Worm (Caenorhabditis elegans): ENCODE results near the gene Y46G5A.39.

Y46G5A.39 gene

DNA sequence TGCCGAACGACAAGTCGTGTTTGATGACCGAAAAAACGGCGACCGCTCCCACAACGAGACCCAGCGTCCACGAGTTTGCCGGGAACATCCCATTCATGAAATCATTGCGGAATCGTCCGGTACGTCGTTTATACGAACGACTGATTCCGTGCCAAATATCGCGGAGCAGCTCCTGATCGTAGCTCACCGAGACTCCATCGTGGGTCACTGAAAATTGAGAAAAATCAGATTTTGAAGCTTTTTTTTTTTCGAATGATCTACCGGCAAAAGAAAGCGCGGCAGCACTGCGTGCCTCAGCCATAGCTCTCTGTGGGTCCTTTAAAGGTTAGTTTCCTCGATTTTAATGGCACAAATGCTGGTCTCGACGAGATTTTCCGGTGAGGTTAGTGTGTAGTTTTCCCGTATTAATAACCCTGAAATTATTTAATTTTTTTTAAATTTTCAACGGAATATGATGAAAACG is 42.4 kb upstream of the Y46G5A.39 start, which contains the start of gene cpt-1:
Gene cpt-1, minus strand, starts transcription at position 413 of the 463 bp plus-strand sequence.
- TF ChIP-seq B0035.1 (tag; optimal IDR thresholded peaks at IDR 0.05) = no peak
- peak; percentile 4 for TF ChIP-seq chd-7 (tag; optimal IDR thresholded peaks at IDR 0.05)
- peak; percentile 34 for TF ChIP-seq Y53G8AR.9 (GFP tag; conservative IDR thresholded peaks at IDR 0.05)
- peak; percentile 28; the same call in 1 of the 2 replicates for TF ChIP-seq mcd-1 (GFP tag; IDR thresholded peaks at IDR 0.05)
- no peak for TF ChIP-seq cebp-1 (GFP tag; IDR thresholded peaks at IDR 0.05)
- TF ChIP-seq cebp-1 (tag; optimal IDR thresholded peaks at IDR 0.05) = peak; percentile 15
- TF ChIP-seq ekl-4 (GFP tag; IDR thresholded peaks at IDR 0.05) = no peak
- TF ChIP-seq snpc-1.1 (tag; optimal IDR thresholded peaks at IDR 0.05; ENCODE audit: insufficient read depth) = no peak
- 0 out of 2 replicates have a peak, but pooled peaks have one; percentile 19 for TF ChIP-seq zfh-2 (GFP tag; conservative IDR thresholded peaks at IDR 0.05)
- TF ChIP-seq somi-1 (GFP tag; optimal IDR thresholded peaks at IDR 0.05) = no peak
- peak; percentile 23 for TF ChIP-seq gei-17 (GFP tag; optimal IDR thresholded peaks at IDR 0.05)

DNA sequence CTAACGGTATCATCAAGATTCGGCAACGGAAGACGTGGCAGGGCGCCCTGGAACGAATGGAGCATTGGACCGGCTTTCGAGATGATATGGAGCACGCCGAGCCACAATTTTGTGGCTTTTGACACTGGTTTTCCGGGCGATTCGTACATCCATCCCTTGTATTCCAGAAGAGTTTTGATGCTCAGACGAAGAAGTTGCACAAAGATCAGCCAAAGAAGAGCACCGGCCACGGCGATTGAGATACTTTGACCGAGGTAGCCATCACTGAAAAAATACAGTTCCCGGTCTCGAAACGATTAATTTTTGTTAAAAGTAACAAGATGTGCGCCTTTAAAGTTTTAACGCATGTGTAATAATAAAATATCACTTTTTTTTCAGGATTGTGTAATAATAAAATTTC is 41.6 kb upstream of the Y46G5A.39 start:
- TF ChIP-seq mcd-1 (GFP tag; IDR thresholded peaks at IDR 0.05) (no peak), K12H6.12 (tag; optimal IDR thresholded peaks at IDR 0.05) (no peak), Y53G8AR.9 (GFP tag; conservative IDR thresholded peaks at IDR 0.05) (peak; percentile 28; the same call in 1 of the 2 replicates), nfyb-1 (GFP tag; IDR thresholded peaks at IDR 0.05) (peak; percentile 57; the same call in 1 of the 2 replicates), F33H1.4 (GFP tag; IDR thresholded peaks at IDR 0.05) (no peak), fkh-3 (tag; optimal IDR thresholded peaks at IDR 0.05) (no peak), lsl-1 (GFP tag; optimal IDR thresholded peaks at IDR 0.05) (no peak), atf-7 (tag; optimal IDR thresholded peaks at IDR 0.05) (no peak), F49E8.2 (tag; optimal IDR thresholded peaks at IDR 0.05; ENCODE audit: insufficient read depth) (no peak), dpl-1 (GFP tag; optimal IDR thresholded peaks at IDR 0.05) (no peak), lag-1 (GFP tag; IDR thresholded peaks at IDR 0.05) (no peak), F57C9.4 (tag; optimal IDR thresholded peaks at IDR 0.05) (peak; percentile 40), nfya-2 (GFP tag; IDR thresholded peaks at IDR 0.05) (no peak), F55B11.4 (tag; optimal IDR thresholded peaks at IDR 0.05; ENCODE audit: borderline replicate concordance, insufficient read depth) (no peak), mel-28 (tag; optimal IDR thresholded peaks at IDR 0.05; ENCODE audit: borderline replicate concordance) (peak; percentile 55), nhr-179 (tag; optimal IDR thresholded peaks at IDR 0.05) (no peak), pbrm-1 (GFP tag; IDR thresholded peaks at IDR 0.05) (no peak), F22D6.2 (tag; optimal IDR thresholded peaks at IDR 0.05) (no peak), nhr-90 (tag; optimal IDR thresholded peaks at IDR 0.05) (no peak), sdz-38 (tag; optimal IDR thresholded peaks at IDR 0.05) (no peak), K11D2.4 (GFP tag; IDR thresholded peaks at IDR 0.05) (no peak), ceh-79 (tag; optimal IDR thresholded peaks at IDR 0.05) (no peak), ceh-100 (GFP tag; IDR thresholded peaks at IDR 0.05) (no peak), F57A8.1 (GFP tag; optimal IDR thresholded peaks at IDR 0.05) (no peak), hmg-20 (GFP tag; IDR thresholded peaks at IDR 0.05) (no peak), tbx-9 (tag; optimal IDR thresholded peaks at IDR 0.05; ENCODE audit: borderline replicate concordance) (no peak), D2030.7 (GFP tag; IDR thresholded peaks at IDR 0.05) (no peak), B0336.3 (GFP tag; IDR thresholded peaks at IDR 0.05) (peak; percentile 63), sea-2 (GFP tag; IDR thresholded peaks at IDR 0.05) (no peak), rcor-1 (GFP tag; IDR thresholded peaks at IDR 0.05) (no peak), ztf-26 (tag; optimal IDR thresholded peaks at IDR 0.05) (peak; percentile 16), ccch-3 (GFP tag; optimal IDR thresholded peaks at IDR 0.05) (no peak), B0261.1 (tag; optimal IDR thresholded peaks at IDR 0.05) (no peak), pha-4 (tag; optimal IDR thresholded peaks at IDR 0.05) (no peak), egl-44 (GFP tag; IDR thresholded peaks at IDR 0.05) (no peak), xnd-1 (tag; optimal IDR thresholded peaks at IDR 0.05) (no peak), ama-1 (optimal IDR thresholded peaks at IDR 0.05) (no peak), ama-1 (GFP tag; optimal IDR thresholded peaks at IDR 0.05) (no peak), sptf-2 (GFP tag; optimal IDR thresholded peaks at IDR 0.05) (no peak)

All from whole organism, young adult.